Fruit fly (Drosophila melanogaster) whole organism, embryonic: Measurements from ENCODE around the gene Unc-115b.

Source experiments
- CG10565 ChIP-seq: fragments of 200-800 bp; sonication (Bioruptor generic); optimal IDR thresholded peaks from 3 replicates; lab custom pipeline; 2016; ENCODE audit warnings: missing biosample characterization, mild to moderate bottlenecking, missing genetic modification characterization
- CG11398 ChIP-seq: fragments of 200-800 bp; sonication (Bioruptor generic); optimal IDR thresholded peaks from 2 replicates; lab custom pipeline; 2016; ENCODE audit warnings: missing biosample characterization, missing genetic modification characterization
- CG12299 ChIP-seq: fragments of 200-800 bp; sonication (Bioruptor generic); optimal IDR thresholded peaks from 2 replicates; lab custom pipeline; 2018; ENCODE audit warnings: missing biosample characterization, mild to moderate bottlenecking, missing genetic modification characterization
- CG12659 ChIP-seq: fragments of 200-800 bp; sonication (Bioruptor generic); optimal IDR thresholded peaks from 3 replicates; lab custom pipeline; 2017; ENCODE audit warnings: mild to moderate bottlenecking, missing biosample characterization, missing genetic modification reagents, missing genetic modification characterization
- CG13624 ChIP-seq: fragments of 200-800 bp; sonication (Bioruptor generic); optimal IDR thresholded peaks from 2 replicates; lab custom pipeline; 2016; ENCODE audit warnings: missing biosample characterization, missing genetic modification characterization
- CG13894 ChIP-seq: fragments of 200-800 bp; sonication (Bioruptor generic); optimal IDR thresholded peaks from 3 replicates; lab custom pipeline; 2018; ENCODE audit warnings: missing biosample characterization, mild to moderate bottlenecking, missing genetic modification characterization, moderate library complexity
- CG15514 ChIP-seq: fragments of 200-800 bp; sonication (Bioruptor generic); optimal IDR thresholded peaks from 3 replicates; lab custom pipeline; 2017; ENCODE audit warnings: missing biosample characterization, missing genetic modification characterization, mild to moderate bottlenecking, moderate library complexity, missing genetic modification reagents
- CG1603 ChIP-seq: fragments of 200-800 bp; sonication (Bioruptor generic); optimal IDR thresholded peaks from 2 replicates; lab custom pipeline; 2019; ENCODE audit warnings: missing biosample characterization, mild to moderate bottlenecking, missing genetic modification characterization, moderate library complexity
- CG17829 ChIP-seq: fragments of 200-800 bp; optimal IDR thresholded peaks from 2 replicates; lab custom pipeline; 2019; ENCODE audit warnings: missing biosample characterization, mild to moderate bottlenecking, missing genetic modification characterization, moderate library complexity
- CG18599 ChIP-seq: fragments of 200-800 bp; sonication (Bioruptor generic); optimal IDR thresholded peaks from 3 replicates; lab custom pipeline; 2017; ENCODE audit warnings: missing biosample characterization, missing genetic modification characterization, mild to moderate bottlenecking, moderate library complexity, missing genetic modification reagents
- CG33557 ChIP-seq: fragments of 200-800 bp; sonication (Bioruptor generic); optimal IDR thresholded peaks from 2 replicates; lab custom pipeline; 2019; ENCODE audit warnings: missing biosample characterization, mild to moderate bottlenecking, missing genetic modification characterization, moderate library complexity
- CG3407 ChIP-seq: fragments of 200-800 bp; sonication (Bioruptor generic); optimal IDR thresholded peaks from 2 replicates; lab custom pipeline; 2018; ENCODE audit warnings: missing biosample characterization, mild to moderate bottlenecking, missing genetic modification characterization
- CG4404 ChIP-seq: fragments of 200-800 bp; sonication (Bioruptor generic); IDR thresholded peaks from 2 replicates; pipeline ENCODE4 v1.3.6; 2022; ENCODE audit warnings: missing biosample characterization, missing genetic modification characterization
- CG6272 ChIP-seq: fragments of 200-800 bp; sonication (Bioruptor generic); IDR thresholded peaks from 2 replicates; pipeline ENCODE4 v1.3.6; 2022; ENCODE audit warnings: missing biosample characterization, missing genetic modification characterization
- CG7372 ChIP-seq: fragments of 200-800 bp; sonication (Bioruptor generic); IDR thresholded peaks from 2 replicates; pipeline ENCODE4 v1.3.6; 2022; ENCODE audit warnings: missing biosample characterization, missing genetic modification characterization
- CG7963 ChIP-seq: fragments of 200-800 bp; sonication (Bioruptor generic); IDR thresholded peaks from 3 replicates; pipeline ENCODE4 v1.3.6; 2022; ENCODE audit warnings: missing biosample characterization, missing genetic modification characterization; ENCODE audit not compliant: partially characterized antibody
- CG8290 ChIP-seq, 3 experiments: fragments of 200-800 bp; sonication (Bioruptor generic); optimal IDR thresholded peaks; 2 replicates each; lab custom pipeline; 2016 to 2019; ENCODE audit warnings: missing biosample characterization in 3 of 3, missing genetic modification characterization in 3 of 3, mild to moderate bottlenecking in 2 of 3, moderate library complexity in 1 of 3
- CG8388 ChIP-seq: fragments of 200-800 bp; sonication (Bioruptor generic); optimal IDR thresholded peaks from 2 replicates; lab custom pipeline; 2019; ENCODE audit warnings: missing biosample characterization, mild to moderate bottlenecking, missing genetic modification characterization, moderate library complexity
- Dbx ChIP-seq: fragments of 200-800 bp; sonication (Bioruptor generic); IDR thresholded peaks from 3 replicates; pipeline ENCODE4 v1.3.6; 2022; ENCODE audit warnings: missing biosample characterization, missing genetic modification characterization
- E2f2 ChIP-seq: fragments of 200-800 bp; sonication (Bioruptor generic); IDR thresholded peaks from 2 replicates; pipeline ENCODE4 v1.3.6; 2022; ENCODE audit warnings: missing biosample characterization, missing genetic modification characterization
- ERR ChIP-seq: fragments of 200-800 bp; sonication (Bioruptor generic); optimal IDR thresholded peaks from 2 replicates; lab custom pipeline; 2016; ENCODE audit warnings: missing biosample characterization, missing genetic modification characterization
- Fer2 ChIP-seq: fragments of 200-800 bp; sonication (Bioruptor generic); optimal IDR thresholded peaks from 2 replicates; lab custom pipeline; 2018; ENCODE audit warnings: missing biosample characterization, mild to moderate bottlenecking, missing genetic modification characterization, moderate library complexity
- Lhr ChIP-seq: fragments of 200-800 bp; sonication (Bioruptor generic); optimal IDR thresholded peaks from 3 replicates; lab custom pipeline; 2017; ENCODE audit warnings: mild to moderate bottlenecking, missing biosample characterization, missing genetic modification reagents, missing genetic modification characterization
- MBD-R2 ChIP-seq: fragments of 200-800 bp; sonication (Bioruptor generic); IDR thresholded peaks from 2 replicates; pipeline ENCODE4 v1.3.6; 2022; ENCODE audit warnings: missing biosample characterization, missing genetic modification characterization
- NFAT ChIP-seq: fragments of 200-800 bp; sonication (Bioruptor generic); IDR thresholded peaks from 2 replicates; pipeline ENCODE4 v1.3.6; 2022; ENCODE audit warnings: missing biosample characterization, missing genetic modification characterization
- Neu2 ChIP-seq: fragments of 200-800 bp; sonication (Bioruptor generic); optimal IDR thresholded peaks from 3 replicates; lab custom pipeline; 2016; ENCODE audit warnings: missing biosample characterization, missing genetic modification characterization, borderline replicate concordance
- Nf-YB ChIP-seq: fragments of 200-800 bp; sonication (Bioruptor generic); optimal IDR thresholded peaks from 3 replicates; lab custom pipeline; 2019; ENCODE audit warnings: missing biosample characterization, mild to moderate bottlenecking, missing genetic modification characterization, moderate library complexity
- Pdp1 ChIP-seq, 2 experiments: fragments of 200-800 bp; sonication (Bioruptor generic); optimal IDR thresholded peaks; 3 replicates each; lab custom pipeline; 2016; ENCODE audit warnings: missing biosample characterization in 2 of 2, missing genetic modification characterization in 2 of 2, mild to moderate bottlenecking in 1 of 2, moderate library complexity in 1 of 2
- Ptx1 ChIP-seq: fragments of 200-800 bp; sonication (Bioruptor generic); IDR thresholded peaks from 2 replicates; pipeline ENCODE4 v1.3.6; 2022; ENCODE audit warnings: missing biosample characterization, missing genetic modification characterization
- Scr ChIP-seq: fragments of 200-800 bp; sonication (Bioruptor generic); IDR thresholded peaks from 2 replicates; pipeline ENCODE4 v1.3.6; 2022; ENCODE audit warnings: missing biosample characterization, missing genetic modification characterization; ENCODE audit not compliant: partially characterized antibody
- Sin3A ChIP-seq: fragments of >200 bp; optimal IDR thresholded peaks from 2 replicates; lab custom pipeline; 2018
- Six4 ChIP-seq: fragments of 200-800 bp; sonication (Bioruptor generic); optimal IDR thresholded peaks from 2 replicates; lab custom pipeline; 2016; ENCODE audit warnings: missing biosample characterization, missing genetic modification characterization
- Sry-β ChIP-seq: fragments of 200-800 bp; sonication (Bioruptor generic); optimal IDR thresholded peaks from 2 replicates; lab custom pipeline; 2018; ENCODE audit warnings: missing biosample characterization, mild to moderate bottlenecking, missing genetic modification characterization, moderate library complexity
- Stat92E ChIP-seq, 3 experiments: fragments of >200 bp in 2 of 3; fragments of 200-800 bp in 1 of 3; sonication (Bioruptor generic) in 1 of 3; optimal IDR thresholded peaks; 2 replicates each; lab custom pipeline; 2017 to 2019; ENCODE audit warnings: missing biosample characterization in 3 of 3, missing genetic modification characterization in 3 of 3, mild to moderate bottlenecking in 1 of 3, moderate library complexity in 1 of 3
- YL-1 ChIP-seq: fragments of 200-800 bp; sonication (Bioruptor generic); optimal IDR thresholded peaks from 3 replicates; lab custom pipeline; 2017; ENCODE audit warnings: missing biosample characterization, mild to moderate bottlenecking, missing genetic modification characterization
- ab ChIP-seq: fragments of 200-800 bp; sonication (Bioruptor generic); optimal IDR thresholded peaks from 2 replicates; lab custom pipeline; 2016; ENCODE audit warnings: missing biosample characterization, missing genetic modification characterization
- ems ChIP-seq: fragments of 200-800 bp; sonication (Bioruptor generic); optimal IDR thresholded peaks from 3 replicates; lab custom pipeline; 2016; ENCODE audit warnings: missing biosample characterization, missing genetic modification characterization
- gfzf ChIP-seq: fragments of 200-800 bp; sonication (Bioruptor generic); optimal IDR thresholded peaks from 2 replicates; lab custom pipeline; 2016; ENCODE audit warnings: missing biosample characterization, mild to moderate bottlenecking, missing genetic modification characterization, moderate library complexity
- gro ChIP-seq: fragments of 200-800 bp; sonication (Bioruptor generic); optimal IDR thresholded peaks from 2 replicates; lab custom pipeline; 2016; ENCODE audit warnings: missing biosample characterization, missing genetic modification characterization
- hb ChIP-seq: fragments of 200-800 bp; sonication (Bioruptor generic); IDR thresholded peaks from 3 replicates; pipeline ENCODE4 v1.3.6; 2022; ENCODE audit warnings: missing biosample characterization, missing genetic modification characterization; ENCODE audit not compliant: partially characterized antibody
- jumu ChIP-seq: fragments of 200-800 bp; sonication (Bioruptor generic); optimal IDR thresholded peaks from 3 replicates; lab custom pipeline; 2016; ENCODE audit warnings: missing biosample characterization, missing genetic modification characterization
- lbe ChIP-seq: fragments of 200-800 bp; sonication (Bioruptor generic); optimal IDR thresholded peaks from 2 replicates; lab custom pipeline; 2016; ENCODE audit warnings: missing biosample characterization, mild to moderate bottlenecking, missing genetic modification characterization
- lola ChIP-seq, 3 experiments: fragments of >200 bp in 2 of 3; fragments of 200-800 bp in 1 of 3; sonication (Bioruptor generic) in 1 of 3; optimal IDR thresholded peaks; 2 replicates each; lab custom pipeline; 2017 to 2019; ENCODE audit warnings: missing biosample characterization in 3 of 3, missing genetic modification characterization in 3 of 3, mild to moderate bottlenecking in 1 of 3, moderate library complexity in 1 of 3
- nmo ChIP-seq: fragments of 200-800 bp; sonication (Bioruptor generic); optimal IDR thresholded peaks from 2 replicates; lab custom pipeline; 2018; ENCODE audit warnings: missing biosample characterization, mild to moderate bottlenecking, missing genetic modification characterization, moderate library complexity
- phol ChIP-seq: fragments of 200-800 bp; sonication (Bioruptor generic); optimal IDR thresholded peaks from 3 replicates; lab custom pipeline; 2018; ENCODE audit warnings: missing biosample characterization, mild to moderate bottlenecking, missing genetic modification characterization, moderate library complexity
- pzg ChIP-seq: fragments of 200-800 bp; sonication (Bioruptor generic); optimal IDR thresholded peaks from 3 replicates; lab custom pipeline; 2018; ENCODE audit warnings: missing biosample characterization, mild to moderate bottlenecking, missing genetic modification characterization, moderate library complexity
- sug ChIP-seq: fragments of 200-800 bp; optimal IDR thresholded peaks from 2 replicates; lab custom pipeline; 2019; ENCODE audit warnings: missing biosample characterization, mild to moderate bottlenecking, missing genetic modification characterization, moderate library complexity
- wor ChIP-seq: fragments of 200-800 bp; sonication (Bioruptor generic); IDR thresholded peaks from 2 replicates; pipeline ENCODE4 v1.3.6; 2022; ENCODE audit warnings: missing biosample characterization, missing genetic modification characterization

The Unc-115b gene

DNA sequence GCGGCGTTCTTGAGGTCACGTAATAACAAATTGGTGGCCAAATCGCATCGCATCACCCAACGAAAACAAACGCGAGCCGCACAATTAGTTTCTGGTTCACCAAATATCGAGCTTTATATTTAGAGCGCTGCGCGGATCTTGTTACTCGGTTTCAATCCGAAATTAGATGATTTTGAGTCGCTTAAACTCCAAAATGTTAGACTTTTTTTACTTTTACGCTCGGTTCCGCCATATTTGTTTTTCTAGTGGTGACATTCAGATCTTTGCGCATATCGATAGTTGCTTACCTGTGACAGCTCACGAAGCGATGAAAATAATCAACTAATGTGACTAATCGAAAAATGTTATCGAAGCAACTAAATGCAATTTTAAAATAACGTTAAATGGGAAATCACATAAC, 55.2 kb downstream of the Unc-115b start, which contains the start of gene Scm (continued):
- peak; percentile 2 for TF ChIP-seq ems (GFP tag; lab: Kevin White, UChicago)
- TF ChIP-seq CG8290 (GFP tag; optimal IDR thresholded peaks at IDR 0.05; lab: Kevin White, UChicago): peak; percentile 48
- no peak for TF ChIP-seq CG8290 (tag; optimal IDR thresholded peaks at IDR 0.05; lab: Kevin White, UChicago)
- peak; percentile 41 for TF ChIP-seq lbe (GFP tag; lab: Kevin White, UChicago)
- peak; percentile 4 for TF ChIP-seq CG11398 (GFP tag; lab: Kevin White, UChicago)
- 0 out of 2 replicates have a peak, but pooled peaks have one; percentile 35 for TF ChIP-seq CG6272
- TF ChIP-seq sug: peak; percentile 26
- no peak for TF ChIP-seq jumu (GFP tag; lab: Kevin White, UChicago)
- TF ChIP-seq CG4404 (GFP tag; lab: Robert Waterston, UW): no peak
- TF ChIP-seq Scr: peak; percentile 88
- TF ChIP-seq CG12659 (GFP tag; lab: Kevin White, UChicago): peak; percentile 79
- peak; percentile 93 for TF ChIP-seq CG7963
- no peak for TF ChIP-seq Lhr (GFP tag; lab: Kevin White, UChicago)
- TF ChIP-seq CG13894 (tag; lab: Kevin White, UChicago): peak; percentile 2
- TF ChIP-seq MBD-R2 (GFP tag; lab: Robert Waterston, UW): peak; percentile 75
- TF ChIP-seq lola (GFP tag; optimal IDR thresholded peaks at IDR 0.05; lab: Kevin White, UChicago): no peak
- no peak for TF ChIP-seq ab (GFP tag; lab: Kevin White, UChicago)
- TF ChIP-seq CG33557: peak; percentile 4
- no peak for TF ChIP-seq CG8388
- peak in 1 of 2 experiments; percentile 89 for TF ChIP-seq Pdp1 (GFP tag; optimal IDR thresholded peaks at IDR 0.05; lab: Kevin White, UChicago)
- TF ChIP-seq CG17829: peak; percentile 50
- TF ChIP-seq phol (tag; lab: Kevin White, UChicago): peak; percentile 100
- no peak for TF ChIP-seq Ptx1 (GFP tag; lab: Robert Waterston, UW)
- TF ChIP-seq Six4 (GFP tag; lab: Kevin White, UChicago): no peak
- TF ChIP-seq Dbx (GFP tag; lab: Robert Waterston, UW): no peak
- peak; percentile 54 for TF ChIP-seq nmo (GFP tag; lab: Kevin White, UChicago)
- peak; percentile 23 for TF ChIP-seq CG12299 (tag; lab: Kevin White, UChicago)
- peak; percentile 63 for TF ChIP-seq CG15514 (GFP tag; lab: Kevin White, UChicago)
- TF ChIP-seq Stat92E (GFP tag; optimal IDR thresholded peaks at IDR 0.05; lab: Kevin White, UChicago): peak in 1 of 3 experiments; percentile 11
- TF ChIP-seq hb (GFP tag; lab: Robert Waterston, UW): peak; percentile 82
- TF ChIP-seq Neu2 (GFP tag; lab: Kevin White, UChicago): no peak
- TF ChIP-seq CG18599: no peak
- TF ChIP-seq Sin3A: peak; percentile 15
- no peak for TF ChIP-seq NFAT
- peak; percentile 36 for TF ChIP-seq CG13624 (GFP tag; lab: Kevin White, UChicago)
- no peak for TF ChIP-seq CG10565
- peak; percentile 59 for TF ChIP-seq Nf-YB (GFP tag; lab: Kevin White, UChicago)
- TF ChIP-seq ERR (GFP tag; lab: Kevin White, UChicago): no peak
- no peak for TF ChIP-seq wor (GFP tag; lab: Robert Waterston, UW)
- peak; percentile 19 for TF ChIP-seq gro (GFP tag; lab: Kevin White, UChicago)
- TF ChIP-seq YL-1 (GFP tag; lab: Kevin White, UChicago): peak; percentile 94
- peak; percentile 88 for TF ChIP-seq pzg (GFP tag; lab: Kevin White, UChicago)
- peak; percentile 71 for TF ChIP-seq E2f2 (GFP tag; lab: Robert Waterston, UW)
- TF ChIP-seq Sry-β (GFP tag; lab: Kevin White, UChicago): no peak
- no peak for TF ChIP-seq CG7372 (GFP tag; lab: Robert Waterston, UW)
- no peak for TF ChIP-seq CG3407 (GFP tag; lab: Kevin White, UChicago)
- TF ChIP-seq Fer2 (tag; lab: Kevin White, UChicago): no peak
- TF ChIP-seq CG1603: peak; percentile 77
- peak; percentile 37 for TF ChIP-seq gfzf (GFP tag; lab: Kevin White, UChicago)
